Worm (Caenorhabditis elegans) whole organism, L1 larva: ENCODE data around the gene srg-3.

Experiments
- C34B4.2 ChIP-seq: sonication (generic microtip); optimal IDR thresholded peaks from 2 replicates; lab custom pipeline; 2017; ENCODE audit warnings: mild to moderate bottlenecking, missing genetic modification characterization, missing compliant biosample characterization
- Y116A8C.19 ChIP-seq: sonication (generic microtip); optimal IDR thresholded peaks from 2 replicates; lab custom pipeline; 2016; ENCODE audit warnings: missing compliant biosample characterization, missing genetic modification characterization, borderline replicate concordance
- aha-1 ChIP-seq: fragments of 150-350 bp; optimal IDR thresholded peaks from 2 replicates; lab custom pipeline; 2014; ENCODE audit warnings: missing biosample characterization, missing genetic modification characterization
- aly-2 ChIP-seq: fragments of 150-350 bp; optimal IDR thresholded peaks from 2 replicates; lab custom pipeline; 2014; ENCODE audit warnings: missing biosample characterization, missing genetic modification characterization
- blmp-1 ChIP-seq: fragments of 150-350 bp; optimal IDR thresholded peaks from 2 replicates; lab custom pipeline; 2014; ENCODE audit warnings: missing biosample characterization, missing genetic modification characterization
- ceh-63 ChIP-seq: fragments of 200-800 bp; sonication (Bioruptor generic); optimal IDR thresholded peaks from 2 replicates; lab custom pipeline; 2018; ENCODE audit warnings: mild to moderate bottlenecking, missing genetic modification characterization, missing compliant biosample characterization
- ceh-8 ChIP-seq: fragments of 200-800 bp; sonication (Bioruptor generic); optimal IDR thresholded peaks from 2 replicates; lab custom pipeline; 2018; ENCODE audit warnings: mild to moderate bottlenecking, missing genetic modification characterization, moderate library complexity, missing compliant biosample characterization
- ceh-82 ChIP-seq, 3 experiments: fragments of 150-350 bp in 1 of 3; sonication (generic microtip) in 2 of 3; optimal IDR thresholded peaks; 2 replicates each; lab custom pipeline; 2014 to 2017; ENCODE audit warnings: missing biosample characterization in 3 of 3, missing genetic modification characterization in 3 of 3
- ceh-88 ChIP-seq: fragments of 200-800 bp; sonication (Bioruptor generic); IDR thresholded peaks from 2 replicates; pipeline ENCODE4 v1.3.6; 2022; ENCODE audit warnings: missing genetic modification characterization, missing compliant biosample characterization
- ceh-90 ChIP-seq: sonication (generic microtip); optimal IDR thresholded peaks from 2 replicates; lab custom pipeline; 2016; ENCODE audit warnings: missing genetic modification characterization, missing compliant biosample characterization
- ces-1 ChIP-seq: fragments of 150-350 bp; optimal IDR thresholded peaks from 2 replicates; lab custom pipeline; 2014; ENCODE audit warnings: missing biosample characterization, missing genetic modification reagents, missing genetic modification characterization
- dsc-1 ChIP-seq: sonication (generic microtip); optimal IDR thresholded peaks from 2 replicates; lab custom pipeline; 2016; ENCODE audit warnings: mild to moderate bottlenecking, missing genetic modification characterization, missing compliant biosample characterization
- efl-1 ChIP-seq, 4 experiments: fragments of 150-350 bp; optimal IDR thresholded peaks in 3 of 4; peaks in 1 of 4; 1 replicate in 1 of 4; 2 replicates in 3 of 4; lab custom pipeline; 2014; ENCODE audit warnings: missing biosample characterization in 2 of 4, missing genetic modification characterization in 2 of 4, missing genetic modification reagents in 2 of 4
- egl-13 ChIP-seq: sonication (generic microtip); optimal IDR thresholded peaks from 2 replicates; lab custom pipeline; 2016; ENCODE audit warnings: missing genotype, missing genetic modification reagents, missing genetic modification characterization, missing compliant biosample characterization
- elt-2 ChIP-seq: sonication (generic microtip); optimal IDR thresholded peaks from 2 replicates; lab custom pipeline; 2016; ENCODE audit warnings: missing genetic modification characterization, mild to moderate bottlenecking, inconsistent platforms, missing compliant biosample characterization, missing genetic modification reagents
- ets-5 ChIP-seq: fragments of 200-800 bp; sonication (Bioruptor generic); IDR thresholded peaks from 2 replicates; pipeline ENCODE4 v1.3.6; 2022; ENCODE audit warnings: missing genetic modification characterization, missing compliant biosample characterization
- fkh-8 ChIP-seq: sonication (generic microtip); optimal IDR thresholded peaks from 2 replicates; lab custom pipeline; 2016; ENCODE audit warnings: mild to moderate bottlenecking, missing genetic modification characterization, missing compliant biosample characterization
- grh-1 ChIP-seq: fragments of 200-800 bp; sonication (Bioruptor generic); IDR thresholded peaks from 2 replicates; pipeline ENCODE4 v1.3.6; 2022; ENCODE audit warnings: missing genetic modification reagents, missing genetic modification characterization, missing compliant biosample characterization
- hlh-17 ChIP-seq: fragments of 200-800 bp; sonication (Bioruptor generic); optimal IDR thresholded peaks from 2 replicates; lab custom pipeline; 2018; ENCODE audit warnings: missing genetic modification characterization, mild to moderate bottlenecking, missing compliant biosample characterization, moderate library complexity, borderline replicate concordance
- hlh-4 ChIP-seq: sonication (generic microtip); optimal IDR thresholded peaks from 2 replicates; lab custom pipeline; 2016; ENCODE audit warnings: mild to moderate bottlenecking, missing genetic modification characterization, missing compliant biosample characterization
- hpl-2 ChIP-seq: fragments of 150-350 bp; optimal IDR thresholded peaks from 2 replicates; lab custom pipeline; 2014; ENCODE audit warnings: missing biosample characterization, missing genetic modification reagents, missing genetic modification characterization
- isw-1 ChIP-seq: fragments of 200-800 bp; sonication (Bioruptor generic); IDR thresholded peaks from 2 replicates; pipeline ENCODE4 v1.3.6; 2022; ENCODE audit warnings: missing genetic modification characterization, missing compliant biosample characterization
- jun-1 ChIP-seq: fragments of 150-350 bp; optimal IDR thresholded peaks from 2 replicates; lab custom pipeline; 2014; ENCODE audit warnings: missing biosample characterization, missing genetic modification reagents, missing genetic modification characterization
- lin-14 ChIP-seq: fragments of 200-800 bp; sonication (Bioruptor generic); optimal IDR thresholded peaks from 2 replicates; lab custom pipeline; 2018; ENCODE audit warnings: mild to moderate bottlenecking, missing genetic modification characterization, moderate library complexity, missing compliant biosample characterization
- lin-15B ChIP-seq: fragments of 150-350 bp; sonication (generic microtip); optimal IDR thresholded peaks from 3 replicates; lab custom pipeline; 2014; ENCODE audit warnings: missing biosample characterization, missing genetic modification characterization
- lin-35 ChIP-seq, 2 experiments: fragments of 150-350 bp; optimal IDR thresholded peaks; 2 replicates each; lab custom pipeline; 2014; ENCODE audit warnings: missing biosample characterization in 2 of 2, missing genetic modification characterization in 2 of 2, missing genetic modification reagents in 2 of 2
- lin-39 ChIP-seq: fragments of 150-350 bp; optimal IDR thresholded peaks from 2 replicates; lab custom pipeline; 2014; ENCODE audit warnings: missing biosample characterization, missing genetic modification reagents, missing genetic modification characterization
- lir-3 ChIP-seq: sonication (generic microtip); optimal IDR thresholded peaks from 2 replicates; lab custom pipeline; 2016; ENCODE audit warnings: mild to moderate bottlenecking, missing genetic modification characterization, moderate library complexity, missing compliant biosample characterization; ENCODE audit not compliant: poor library complexity
- lsy-2 ChIP-seq, 2 experiments: fragments of 150-350 bp; optimal IDR thresholded peaks; 2 replicates each; lab custom pipeline; 2014; ENCODE audit warnings: missing biosample characterization in 2 of 2, missing genetic modification characterization in 2 of 2
- mef-2 ChIP-seq: fragments of 150-350 bp; optimal IDR thresholded peaks from 2 replicates; lab custom pipeline; 2014; ENCODE audit warnings: missing biosample characterization, missing genetic modification characterization
- mep-1 ChIP-seq: fragments of 150-350 bp; optimal IDR thresholded peaks from 2 replicates; lab custom pipeline; 2014; ENCODE audit warnings: missing biosample characterization, missing genetic modification characterization
- nhr-20 ChIP-seq: sonication (generic microtip); optimal IDR thresholded peaks from 2 replicates; lab custom pipeline; 2016; ENCODE audit warnings: mild to moderate bottlenecking, missing genetic modification characterization, missing compliant biosample characterization
- nhr-237 ChIP-seq: fragments of 150-350 bp; optimal IDR thresholded peaks from 2 replicates; lab custom pipeline; 2014; ENCODE audit warnings: missing biosample characterization, missing genetic modification characterization
- nhr-28 ChIP-seq: fragments of 150-350 bp; optimal IDR thresholded peaks from 2 replicates; lab custom pipeline; 2014; ENCODE audit warnings: missing biosample characterization, missing genetic modification characterization
- nhr-47 ChIP-seq: sonication (generic microtip); optimal IDR thresholded peaks from 2 replicates; lab custom pipeline; 2016; ENCODE audit warnings: mild to moderate bottlenecking, missing genetic modification characterization, moderate library complexity, missing compliant biosample characterization
- nhr-71 ChIP-seq: sonication (generic microtip); optimal IDR thresholded peaks from 2 replicates; lab custom pipeline; 2016; ENCODE audit warnings: mild to moderate bottlenecking, missing genetic modification characterization, moderate library complexity, missing compliant biosample characterization
- nhr-76 ChIP-seq: sonication (generic microtip); optimal IDR thresholded peaks from 2 replicates; lab custom pipeline; 2017; ENCODE audit warnings: missing biosample characterization, missing genetic modification characterization
- nhr-84 ChIP-seq: sonication (generic microtip); optimal IDR thresholded peaks from 2 replicates; lab custom pipeline; 2017; ENCODE audit warnings: missing biosample characterization, missing genetic modification characterization
- pax-3 ChIP-seq: fragments of 200-800 bp; sonication (Bioruptor generic); optimal IDR thresholded peaks from 2 replicates; lab custom pipeline; 2018; ENCODE audit warnings: mild to moderate bottlenecking, missing genetic modification characterization, moderate library complexity, missing compliant biosample characterization
- rnt-1 ChIP-seq: sonication (generic microtip); optimal IDR thresholded peaks from 2 replicates; lab custom pipeline; 2016; ENCODE audit warnings: mild to moderate bottlenecking, missing genetic modification characterization, moderate library complexity, missing compliant biosample characterization
- snpc-4 ChIP-seq: fragments of 150-350 bp; optimal IDR thresholded peaks from 2 replicates; lab custom pipeline; 2014; ENCODE audit warnings: missing biosample characterization, missing genetic modification characterization
- snu-23 ChIP-seq: sonication (generic microtip); optimal IDR thresholded peaks from 2 replicates; lab custom pipeline; 2016; ENCODE audit warnings: missing genetic modification characterization, missing compliant biosample characterization
- sptf-1 ChIP-seq: fragments of 150-350 bp; optimal IDR thresholded peaks from 2 replicates; lab custom pipeline; 2014; ENCODE audit warnings: missing biosample characterization, missing genetic modification characterization
- sup-37 ChIP-seq: fragments of 200-800 bp; sonication (Bioruptor generic); optimal IDR thresholded peaks from 2 replicates; lab custom pipeline; 2018; ENCODE audit warnings: mild to moderate bottlenecking, missing genetic modification characterization, missing compliant biosample characterization
- unc-30 ChIP-seq: sonication (generic microtip); optimal IDR thresholded peaks from 2 replicates; lab custom pipeline; 2017; ENCODE audit warnings: missing biosample characterization, missing genetic modification characterization
- unc-62 ChIP-seq: fragments of 150-350 bp; optimal IDR thresholded peaks from 2 replicates; lab custom pipeline; 2014; ENCODE audit warnings: missing biosample characterization, missing genetic modification reagents, missing genetic modification characterization
- unc-86 ChIP-seq: sonication (generic microtip); optimal IDR thresholded peaks from 2 replicates; lab custom pipeline; 2016; ENCODE audit warnings: missing genetic modification characterization, missing compliant biosample characterization
- unc-98 ChIP-seq: fragments of 200-800 bp; sonication (Bioruptor generic); IDR thresholded peaks from 2 replicates; pipeline ENCODE4 v1.3.6; 2022; ENCODE audit warnings: missing genetic modification characterization, missing compliant biosample characterization
- vab-15 ChIP-seq: sonication (generic microtip); optimal IDR thresholded peaks from 2 replicates; lab custom pipeline; 2017; ENCODE audit warnings: missing genotype, mild to moderate bottlenecking, missing genetic modification characterization, missing compliant biosample characterization
- xbp-1 ChIP-seq: sonication (generic microtip); optimal IDR thresholded peaks from 2 replicates; lab custom pipeline; 2016; ENCODE audit warnings: missing genetic modification characterization, missing compliant biosample characterization
- zip-4 ChIP-seq: fragments of 200-800 bp; sonication (Bioruptor generic); optimal IDR thresholded peaks from 2 replicates; lab custom pipeline; 2018; ENCODE audit warnings: mild to moderate bottlenecking, missing genetic modification characterization, moderate library complexity, missing compliant biosample characterization
- ztf-11 ChIP-seq, 2 experiments: sonication (generic microtip); optimal IDR thresholded peaks; 2 replicates each; lab custom pipeline; 2016 to 2017; ENCODE audit warnings: missing genetic modification characterization in 2 of 2, missing biosample characterization in 1 of 2, missing compliant biosample characterization in 1 of 2

Gene srg-3

DNA sequence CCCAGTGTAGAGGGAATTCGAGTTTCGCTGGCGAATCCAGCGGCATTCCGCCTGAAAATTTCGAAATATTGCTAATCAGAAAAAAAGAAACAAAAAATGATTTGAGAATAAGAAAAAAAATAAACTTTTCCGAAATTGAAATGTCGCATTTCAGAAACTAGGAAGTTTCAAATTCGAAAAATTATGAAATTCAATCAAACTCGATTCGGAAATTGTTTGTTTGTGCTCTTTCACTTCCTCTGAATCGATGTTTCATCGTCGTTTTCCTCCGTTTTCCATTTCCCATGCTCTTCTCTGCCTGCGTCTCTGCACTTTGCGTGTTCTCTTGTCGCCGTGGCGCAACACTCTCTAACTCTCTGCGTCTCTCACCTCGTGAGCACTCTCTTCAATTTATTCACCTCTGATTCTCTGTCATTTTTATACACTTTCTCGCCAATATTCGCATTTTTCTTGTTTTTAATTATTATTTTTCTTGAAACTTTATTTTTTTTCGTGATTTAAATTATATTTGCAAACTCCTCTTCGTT, 8.2 kb upstream of the srg-3 start, which contains the start of gene C18F10.7:
TSS of gene C18F10.7 (minus strand) at position 51 of the 527 bp plus-strand sequence.
- TF ChIP-seq hlh-17 (GFP tag; lab: Kevin White, UChicago) (no peak), ces-1 (no peak), lir-3 (tag; lab: Kevin White, UChicago) (peak; percentile 37), unc-98 (GFP tag; lab: Robert Waterston, UW) (no peak), snu-23 (GFP tag; lab: Kevin White, UChicago) (peak; percentile 81), xbp-1 (tag; lab: Kevin White, UChicago) (peak; percentile 70), unc-30 (no peak), nhr-84 (tag; lab: Kevin White, UChicago) (no peak), hlh-4 (tag; lab: Kevin White, UChicago) (no peak), mep-1 (tag; lab: Kevin White, UChicago) (peak; percentile 50), ceh-88 (GFP tag; lab: Robert Waterston, UW) (no peak; the same call in 1 of the 2 replicates), ets-5 (GFP tag; lab: Robert Waterston, UW) (no peak), ztf-11 (tag; optimal IDR thresholded peaks at IDR 0.05; lab: Kevin White, UChicago) (no peak), jun-1 (peak; percentile 36), grh-1 (GFP tag; lab: Robert Waterston, UW) (0 out of 2 replicates have a peak, but pooled peaks have one; percentile 8), mef-2 (tag; lab: Kevin White, UChicago) (peak; percentile 61), nhr-76 (tag; lab: Kevin White, UChicago) (no peak), zip-4 (GFP tag; lab: Kevin White, UChicago) (no peak), vab-15 (tag; lab: Kevin White, UChicago) (no peak), nhr-237 (tag; lab: Kevin White, UChicago) (no peak), rnt-1 (tag; lab: Kevin White, UChicago) (peak; percentile 79), efl-1 (optimal IDR thresholded peaks at IDR 0.05; lab: Kevin White, UChicago) (peak; percentile 79 to 85), efl-1 (GFP tag; optimal IDR thresholded peaks at IDR 0.05 in 1 of 2; lab: Kevin White, UChicago) (peak; percentile 60 to 95), hpl-2 (no peak), nhr-71 (tag; lab: Kevin White, UChicago) (peak; percentile 89), nhr-20 (peak; percentile 71), egl-13 (tag; lab: Kevin White, UChicago) (peak; percentile 71), aha-1 (tag; lab: Kevin White, UChicago) (no peak), nhr-28 (no peak), sup-37 (GFP tag; lab: Kevin White, UChicago) (peak; percentile 3), C34B4.2 (tag; lab: Kevin White, UChicago) (no peak), dsc-1 (peak; percentile 66), nhr-47 (tag; lab: Kevin White, UChicago) (peak; percentile 73), ceh-8 (no peak), ceh-63 (GFP tag; lab: Kevin White, UChicago) (no peak), pax-3 (tag; lab: Kevin White, UChicago) (no peak), blmp-1 (tag; lab: Kevin White, UChicago) (peak; percentile 49), lin-15B (tag; lab: Kevin White, UChicago) (no peak), aly-2 (peak; percentile 24), unc-62 (GFP tag; lab: Kevin White, UChicago) (no peak), ceh-90 (tag; lab: Kevin White, UChicago) (no peak), isw-1 (GFP tag; lab: Robert Waterston, UW) (peak; percentile 30), elt-2 (tag; lab: Kevin White, UChicago) (peak; percentile 61), lin-14 (GFP tag; lab: Kevin White, UChicago) (peak; percentile 87), lin-39 (tag; lab: Kevin White, UChicago) (peak; percentile 51), lin-35 (GFP tag; optimal IDR thresholded peaks at IDR 0.05; lab: Kevin White, UChicago) (peak; percentile 55 to 63), Y116A8C.19 (tag; lab: Kevin White, UChicago) (no peak), fkh-8 (tag; lab: Kevin White, UChicago) (peak; percentile 52), snpc-4 (tag; lab: Kevin White, UChicago) (peak; percentile 64), ceh-82 (tag; optimal IDR thresholded peaks at IDR 0.05; lab: Kevin White, UChicago) (peak; percentile 37 to 64 (median 38)), unc-86 (tag; lab: Kevin White, UChicago) (peak; percentile 65), lsy-2 (tag; optimal IDR thresholded peaks at IDR 0.05; lab: Kevin White, UChicago) (peak in 1 of 2 experiments; percentile 76), sptf-1 (no peak)
